Fruit fly (Drosophila melanogaster) whole organism, wandering third instar larva: ENCODE data around the gene brun.
A peak's percentile ranks its signal among the peaks of the same experiment; 100 is the strongest.

ENCODE experiments used
- Abd-B ChIP-seq: fragments of >200 bp; optimal IDR thresholded peaks from 2 replicates; lab custom pipeline; 2017; ENCODE audit warnings: missing biosample characterization, missing genetic modification characterization
- CG32264 ChIP-seq: fragments of 200-800 bp; sonication (Bioruptor generic); optimal IDR thresholded peaks from 2 replicates; lab custom pipeline; 2016; ENCODE audit warnings: missing biosample characterization, missing genetic modification characterization
- CrebA ChIP-seq: fragments of 200-800 bp; sonication (Bioruptor generic); optimal IDR thresholded peaks from 2 replicates; lab custom pipeline; 2016; ENCODE audit warnings: missing biosample characterization, mild to moderate bottlenecking, missing genetic modification characterization, borderline replicate concordance
- Dfd ChIP-seq: fragments of >200 bp; optimal IDR thresholded peaks from 2 replicates; lab custom pipeline; 2017; ENCODE audit warnings: missing biosample characterization, missing genetic modification characterization
- GATAd ChIP-seq: sonication (Bioruptor generic); optimal IDR thresholded peaks from 2 replicates; lab custom pipeline; 2016; ENCODE audit warnings: missing biosample characterization, missing genetic modification characterization
- HLH106 ChIP-seq: fragments of 200-800 bp; optimal IDR thresholded peaks from 3 replicates; lab custom pipeline; 2019; ENCODE audit warnings: missing biosample characterization, mild to moderate bottlenecking, missing genetic modification characterization, moderate library complexity
- Hnf4 ChIP-seq: fragments of 200-800 bp; sonication (Bioruptor generic); optimal IDR thresholded peaks from 2 replicates; lab custom pipeline; 2016; ENCODE audit warnings: missing biosample characterization, mild to moderate bottlenecking, missing genetic modification characterization
- Hr83 ChIP-seq: fragments of 200-300 bp; sonication (Bioruptor generic); optimal IDR thresholded peaks from 2 replicates; lab custom pipeline; 2016; ENCODE audit warnings: missing biosample characterization, mild to moderate bottlenecking, missing genetic modification characterization, moderate library complexity; ENCODE audit not compliant: poor library complexity, severe bottlenecking
- Mio ChIP-seq: sonication (Bioruptor generic); optimal IDR thresholded peaks from 2 replicates; lab custom pipeline; 2016; ENCODE audit warnings: missing biosample characterization, missing genetic modification characterization
- Myc ChIP-seq: fragments of >200 bp; optimal IDR thresholded peaks from 2 replicates; lab custom pipeline; 2017
- N ChIP-seq: fragments of >200 bp; optimal IDR thresholded peaks from 2 replicates; lab custom pipeline; 2018; ENCODE audit warnings: missing biosample characterization, missing external identifiers, missing genetic modification characterization
- OdsH ChIP-seq: fragments of 200-800 bp; sonication (Bioruptor generic); optimal IDR thresholded peaks from 2 replicates; lab custom pipeline; 2016; ENCODE audit warnings: missing biosample characterization, mild to moderate bottlenecking, missing genetic modification characterization
- Rel ChIP-seq, 2 experiments: fragments of 200-800 bp; sonication (Bioruptor generic) in 1 of 2; optimal IDR thresholded peaks; 2 replicates in 1 of 2; 3 replicates in 1 of 2; lab custom pipeline; 2016 to 2019; ENCODE audit warnings: mild to moderate bottlenecking in 2 of 2, missing biosample characterization in 2 of 2, missing genetic modification characterization in 2 of 2, moderate library complexity in 1 of 2
- Sp1 ChIP-seq: fragments of 200-800 bp; sonication (Bioruptor generic); optimal IDR thresholded peaks from 3 replicates; lab custom pipeline; 2019; ENCODE audit warnings: missing biosample characterization, mild to moderate bottlenecking, missing genetic modification characterization, moderate library complexity
- br ChIP-seq: fragments of 200-800 bp; sonication (Bioruptor generic); optimal IDR thresholded peaks from 2 replicates; lab custom pipeline; 2016; ENCODE audit warnings: missing biosample characterization, missing genetic modification characterization
- brk ChIP-seq: fragments of 200-800 bp; sonication (Bioruptor generic); optimal IDR thresholded peaks from 2 replicates; lab custom pipeline; 2016; ENCODE audit warnings: missing biosample characterization, mild to moderate bottlenecking, missing genetic modification characterization
- dl ChIP-seq, 2 experiments: fragments of 175-275, 200-275 bp in 1 of 2; fragments of 200-275 bp in 1 of 2; sonication (Bioruptor generic); optimal IDR thresholded peaks; lab custom pipeline; 2018; ENCODE audit warnings: mild to moderate bottlenecking in 2 of 2, missing biosample characterization in 2 of 2, missing genetic modification characterization in 2 of 2, moderate library complexity in 2 of 2; ENCODE audit not compliant: partially characterized antibody in 2 of 2, insufficient read depth in 1 of 2
- dmrt93B ChIP-seq: fragments of 200-800 bp; sonication (Bioruptor generic); optimal IDR thresholded peaks from 2 replicates; lab custom pipeline; 2018; ENCODE audit warnings: missing biosample characterization, mild to moderate bottlenecking, missing genetic modification characterization
- dsf ChIP-seq: sonication (Bioruptor generic); optimal IDR thresholded peaks from 2 replicates; lab custom pipeline; 2016; ENCODE audit warnings: missing biosample characterization, missing genetic modification characterization, borderline replicate concordance
- ey ChIP-seq: fragments of 200-800 bp; sonication (Bioruptor generic); optimal IDR thresholded peaks from 2 replicates; lab custom pipeline; 2016; ENCODE audit warnings: missing biosample characterization, missing genetic modification characterization
- foxo ChIP-seq, 2 experiments: fragments of 200-800 bp; sonication (Bioruptor generic); optimal IDR thresholded peaks; 2 replicates in 1 of 2; 3 replicates in 1 of 2; lab custom pipeline; 2016 to 2017; ENCODE audit warnings: missing biosample characterization in 2 of 2, missing genetic modification characterization in 2 of 2
- fru ChIP-seq: fragments of 200-800 bp; sonication (Bioruptor generic); optimal IDR thresholded peaks from 3 replicates; lab custom pipeline; 2016; ENCODE audit warnings: missing biosample characterization, mild to moderate bottlenecking, missing genetic modification characterization
- h ChIP-seq: fragments of 200-800 bp; sonication (Bioruptor generic); optimal IDR thresholded peaks from 3 replicates; lab custom pipeline; 2016; ENCODE audit warnings: missing biosample characterization, mild to moderate bottlenecking, missing genetic modification characterization
- lola ChIP-seq: fragments of >200 bp; optimal IDR thresholded peaks from 2 replicates; lab custom pipeline; 2017; ENCODE audit warnings: missing biosample characterization, missing genetic modification characterization
- pan ChIP-seq: fragments of >200 bp; optimal IDR thresholded peaks from 2 replicates; lab custom pipeline; 2017
- psq ChIP-seq: fragments of 200-800 bp; sonication (Bioruptor generic); optimal IDR thresholded peaks from 3 replicates; lab custom pipeline; 2017; ENCODE audit warnings: missing biosample characterization, mild to moderate bottlenecking, missing genetic modification characterization, moderate library complexity
- rgr ChIP-seq: fragments of 200-800 bp; sonication (Bioruptor generic); optimal IDR thresholded peaks from 3 replicates; lab custom pipeline; 2016; ENCODE audit warnings: missing biosample characterization, mild to moderate bottlenecking, missing genetic modification characterization
- sage ChIP-seq: fragments of 200-800 bp; sonication (Bioruptor generic); optimal IDR thresholded peaks from 2 replicates; lab custom pipeline; 2016; ENCODE audit warnings: missing biosample characterization, mild to moderate bottlenecking, missing genetic modification characterization
- sv ChIP-seq: fragments of 200-800 bp; sonication (Bioruptor generic); optimal IDR thresholded peaks from 3 replicates; lab custom pipeline; 2016; ENCODE audit warnings: missing biosample characterization, missing genetic modification characterization
- tai ChIP-seq: sonication (Bioruptor generic); optimal IDR thresholded peaks from 2 replicates; lab custom pipeline; 2016; ENCODE audit warnings: missing biosample characterization, missing genetic modification characterization
- usp ChIP-seq: fragments of >200 bp; optimal IDR thresholded peaks from 2 replicates; lab custom pipeline; 2017; ENCODE audit warnings: missing biosample characterization, missing genetic modification characterization

The brun gene

dm6 chr2L:20675875-20676274 is 19.9 kb upstream of the brun start, which contains the start of the genes CG31678 and IKKepsilon:
Gene CG31678 (minus strand): TSS chr2L:20675941.
Gene IKKepsilon (plus strand): TSS chr2L:20676045.
- no peak for TF ChIP-seq dmrt93B (GFP tag; lab: Kevin White, UChicago)
- peak; percentile 38 for TF ChIP-seq psq (GFP tag; lab: Kevin White, UChicago)
- TF ChIP-seq Myc (lab: Kevin White, UChicago) = peak; percentile 50
- no peak for TF ChIP-seq CG32264 (GFP tag; lab: Kevin White, UChicago)
- TF ChIP-seq N (GFP tag; lab: Kevin White, UChicago) = no peak
- peak; percentile 35 for TF ChIP-seq ey (GFP tag; lab: Kevin White, UChicago)
- TF ChIP-seq pan (lab: Kevin White, UChicago) = no peak
- peak; percentile 29 for TF ChIP-seq Sp1
- peak; percentile 18 for TF ChIP-seq GATAd
- TF ChIP-seq h (GFP tag; lab: Kevin White, UChicago) = peak; percentile 65
- no peak for TF ChIP-seq brk (GFP tag; lab: Kevin White, UChicago)
- peak; percentile 74 for TF ChIP-seq rgr (GFP tag; lab: Kevin White, UChicago)
- peak; percentile 25 for TF ChIP-seq Hr83 (GFP tag; lab: Kevin White, UChicago)
- peak in 1 of 2 experiments; percentile 57 for TF ChIP-seq foxo (GFP tag; optimal IDR thresholded peaks at IDR 0.05; lab: Kevin White, UChicago)
- peak; percentile 46 for TF ChIP-seq HLH106
- peak; percentile 48 for TF ChIP-seq sv
- TF ChIP-seq Abd-B (GFP tag; lab: Kevin White, UChicago) = no peak
- TF ChIP-seq fru (GFP tag; lab: Kevin White, UChicago) = peak; percentile 33
- TF ChIP-seq br (GFP tag; lab: Kevin White, UChicago) = peak; percentile 8
- peak; percentile 36 for TF ChIP-seq OdsH (GFP tag; lab: Kevin White, UChicago)
- peak; percentile 69 for TF ChIP-seq Hnf4 (GFP tag; lab: Kevin White, UChicago)
- TF ChIP-seq dsf (GFP tag; lab: Kevin White, UChicago) = no peak

dm6 chr2L:20674718-20675117 is 18.7 kb upstream of the brun start:
- no peak for TF ChIP-seq Hr83 (GFP tag; lab: Kevin White, UChicago)
- no peak for TF ChIP-seq dsf (GFP tag; lab: Kevin White, UChicago)
- no peak for TF ChIP-seq psq (GFP tag; lab: Kevin White, UChicago)
- no peak for TF ChIP-seq pan (lab: Kevin White, UChicago)
- TF ChIP-seq usp = no peak
- no peak for TF ChIP-seq tai (GFP tag; lab: Kevin White, UChicago)
- TF ChIP-seq ey (GFP tag; lab: Kevin White, UChicago) = no peak
- TF ChIP-seq Mio (GFP tag; lab: Kevin White, UChicago) = no peak
- no peak for TF ChIP-seq dl (GFP tag; optimal IDR thresholded peaks at IDR 0.05; lab: Kevin White, UChicago; ENCODE audit: insufficient read depth in 1 of 2, partially characterized antibody in 2 of 2)
- TF ChIP-seq OdsH (GFP tag; lab: Kevin White, UChicago) = no peak
- no peak for TF ChIP-seq Hnf4 (GFP tag; lab: Kevin White, UChicago)
- no peak for TF ChIP-seq Rel (GFP tag; optimal IDR thresholded peaks at IDR 0.05; lab: Kevin White, UChicago)
- no peak for TF ChIP-seq Rel (tag; optimal IDR thresholded peaks at IDR 0.05; lab: Kevin White, UChicago)

dm6 chr2L:20673737-20674461 is 17.9 kb upstream of the brun start:
- TF ChIP-seq HLH106 (no peak), dl (GFP tag; optimal IDR thresholded peaks at IDR 0.05; lab: Kevin White, UChicago; ENCODE audit: insufficient read depth in 1 of 2, partially characterized antibody in 2 of 2) (no peak), dmrt93B (GFP tag; lab: Kevin White, UChicago) (no peak), foxo (GFP tag; optimal IDR thresholded peaks at IDR 0.05; lab: Kevin White, UChicago) (no peak), psq (GFP tag; lab: Kevin White, UChicago) (no peak), Dfd (GFP tag; lab: Kevin White, UChicago) (no peak), lola (no peak), ey (GFP tag; lab: Kevin White, UChicago) (no peak), Rel (GFP tag; optimal IDR thresholded peaks at IDR 0.05; lab: Kevin White, UChicago) (no peak), Rel (tag; optimal IDR thresholded peaks at IDR 0.05; lab: Kevin White, UChicago) (no peak), tai (GFP tag; lab: Kevin White, UChicago) (no peak), rgr (GFP tag; lab: Kevin White, UChicago) (no peak), CrebA (no peak), Mio (GFP tag; lab: Kevin White, UChicago) (no peak), h (GFP tag; lab: Kevin White, UChicago) (no peak), sv (no peak), sage (GFP tag; lab: Kevin White, UChicago) (no peak)
